Fruit fly (Drosophila melanogaster): ENCODE results near the gene CG1695.
A peak's percentile ranks its signal among the peaks of the same experiment; 100 is the strongest.

CG1695 gene

dm6 chrX:20468192-20468591 is 34.4 kb downstream of the CG1695 start (continued):
- no peak for TF ChIP-seq Hr39 (GFP tag; optimal IDR thresholded peaks at IDR 0.05)
- no peak for TF ChIP-seq pdm3 (GFP tag; optimal IDR thresholded peaks at IDR 0.05)
- no peak for TF ChIP-seq CG3919 (GFP tag; optimal IDR thresholded peaks at IDR 0.05)
- no peak for TF ChIP-seq CG34406 (GFP tag; optimal IDR thresholded peaks at IDR 0.05)
- no peak for TF ChIP-seq Ets96B (tag; optimal IDR thresholded peaks at IDR 0.05)
- peak; percentile 61 for TF ChIP-seq net (GFP tag; optimal IDR thresholded peaks at IDR 0.05)
- TF ChIP-seq Sox102F (GFP tag; optimal IDR thresholded peaks at IDR 0.05) = no peak
- no peak for TF ChIP-seq CG10631 (GFP tag; optimal IDR thresholded peaks at IDR 0.05)
- TF ChIP-seq CG32006 (GFP tag; optimal IDR thresholded peaks at IDR 0.05) = no peak
- TF ChIP-seq svp (GFP tag) = no peak
- no peak for TF ChIP-seq fkh (GFP tag; optimal IDR thresholded peaks at IDR 0.05)
- no peak for TF ChIP-seq Smox (GFP tag; optimal IDR thresholded peaks at IDR 0.05)
- no peak for TF ChIP-seq Hr38 (GFP tag; optimal IDR thresholded peaks at IDR 0.05)
- no peak for TF ChIP-seq acj6 (GFP tag; optimal IDR thresholded peaks at IDR 0.05)
- TF ChIP-seq CG3032 (tag; optimal IDR thresholded peaks at IDR 0.05) = peak; percentile 6
- TF ChIP-seq Eip93F (GFP tag; optimal IDR thresholded peaks at IDR 0.05) = no peak
- TF ChIP-seq Ets21C (GFP tag; optimal IDR thresholded peaks at IDR 0.05) = no peak
- TF ChIP-seq CG11294 (GFP tag; IDR thresholded peaks at IDR 0.05) = no peak
- TF ChIP-seq lz (GFP tag; optimal IDR thresholded peaks at IDR 0.05) = no peak
- no peak for TF ChIP-seq spab (GFP tag; optimal IDR thresholded peaks at IDR 0.05)
- no peak for TF ChIP-seq OdsH (GFP tag; optimal IDR thresholded peaks at IDR 0.05)
- TF ChIP-seq CG9139 (GFP tag; optimal IDR thresholded peaks at IDR 0.05) = no peak
- no peak for TF ChIP-seq CG6792 (GFP tag; optimal IDR thresholded peaks at IDR 0.05)
- no peak for TF ChIP-seq Blimp-1 (GFP tag; optimal IDR thresholded peaks at IDR 0.05)
- TF ChIP-seq salr (GFP tag; optimal IDR thresholded peaks at IDR 0.05) = peak in 1 of 2 experiments; percentile 44
- TF ChIP-seq CG4318 (GFP tag; optimal IDR thresholded peaks at IDR 0.05) = no peak
- TF ChIP-seq cyc (GFP tag; optimal IDR thresholded peaks at IDR 0.05) = no peak
- TF ChIP-seq topi (GFP tag; optimal IDR thresholded peaks at IDR 0.05) = no peak
- TF ChIP-seq Eip75B (GFP tag; optimal IDR thresholded peaks at IDR 0.05) = no peak
- TF ChIP-seq CG8632 (GFP tag; optimal IDR thresholded peaks at IDR 0.05) = no peak
- TF ChIP-seq CG6276 (GFP tag; optimal IDR thresholded peaks at IDR 0.05) = peak; percentile 83
- no peak for TF ChIP-seq Met (GFP tag; optimal IDR thresholded peaks at IDR 0.05)

dm6 chrX:20470701-20471100 is 37.0 kb downstream of the CG1695 start:
- no peak for TF ChIP-seq CG10631 (GFP tag; optimal IDR thresholded peaks at IDR 0.05)
- no peak for TF ChIP-seq CG34406 (GFP tag; optimal IDR thresholded peaks at IDR 0.05)
- no peak for TF ChIP-seq svp (GFP tag)
- TF ChIP-seq CG8632 (GFP tag; optimal IDR thresholded peaks at IDR 0.05) = no peak
- TF ChIP-seq Hr38 (GFP tag; optimal IDR thresholded peaks at IDR 0.05) = no peak
- TF ChIP-seq CG4318 (GFP tag; optimal IDR thresholded peaks at IDR 0.05) = no peak
- TF ChIP-seq CG11294 (GFP tag; IDR thresholded peaks at IDR 0.05) = no peak
- TF ChIP-seq CG8319 (GFP tag; optimal IDR thresholded peaks at IDR 0.05) = no peak
- no peak for TF ChIP-seq Hr39 (GFP tag; optimal IDR thresholded peaks at IDR 0.05)
- no peak for TF ChIP-seq CG3032 (tag; optimal IDR thresholded peaks at IDR 0.05)
- no peak for TF ChIP-seq cyc (GFP tag; optimal IDR thresholded peaks at IDR 0.05)
- TF ChIP-seq fkh (GFP tag; optimal IDR thresholded peaks at IDR 0.05) = no peak
- no peak for TF ChIP-seq net (GFP tag; optimal IDR thresholded peaks at IDR 0.05)
- TF ChIP-seq CG1621 (tag; optimal IDR thresholded peaks at IDR 0.05) = no peak

- TF ChIP-seq CG6854 (GFP tag; optimal IDR thresholded peaks at IDR 0.05) (no peak), svp (GFP tag) (no peak), spab (GFP tag; optimal IDR thresholded peaks at IDR 0.05) (no peak), CG9139 (GFP tag; optimal IDR thresholded peaks at IDR 0.05) (no peak), Ets21C (GFP tag; optimal IDR thresholded peaks at IDR 0.05) (no peak), Ets96B (tag; optimal IDR thresholded peaks at IDR 0.05) (no peak)
Measured at dm6 chrX:20478674-20479073, 44.9 kb downstream of the CG1695 start.

dm6 chrX:20480382-20480781 is 46.6 kb downstream of the CG1695 start:
- TF ChIP-seq CG7368 (GFP tag; optimal IDR thresholded peaks at IDR 0.05) (peak; percentile 67), cyc (GFP tag; optimal IDR thresholded peaks at IDR 0.05) (peak; percentile 75), Sox102F (GFP tag; optimal IDR thresholded peaks at IDR 0.05) (peak; percentile 84), CG3919 (GFP tag; optimal IDR thresholded peaks at IDR 0.05) (no peak), Hr38 (GFP tag; optimal IDR thresholded peaks at IDR 0.05) (no peak), ss (GFP tag; optimal IDR thresholded peaks at IDR 0.05) (no peak), CG10669 (GFP tag; optimal IDR thresholded peaks at IDR 0.05) (no peak), CG4318 (GFP tag; optimal IDR thresholded peaks at IDR 0.05) (peak; percentile 69), Blimp-1 (GFP tag; optimal IDR thresholded peaks at IDR 0.05) (no peak), salr (GFP tag; optimal IDR thresholded peaks at IDR 0.05) (peak in 1 of 2 experiments; percentile 41), achi (GFP tag; optimal IDR thresholded peaks at IDR 0.05) (peak; percentile 83), net (GFP tag; optimal IDR thresholded peaks at IDR 0.05) (peak; percentile 84), CG8319 (GFP tag; optimal IDR thresholded peaks at IDR 0.05) (peak; percentile 56), CG6792 (GFP tag; optimal IDR thresholded peaks at IDR 0.05) (peak; percentile 76), CG6276 (GFP tag; optimal IDR thresholded peaks at IDR 0.05) (no peak), CG34406 (GFP tag; optimal IDR thresholded peaks at IDR 0.05) (peak; percentile 75), CG11762 (GFP tag; optimal IDR thresholded peaks at IDR 0.05; ENCODE audit: insufficient read depth) (peak; percentile 59), CG8119 (GFP tag; IDR thresholded peaks at IDR 0.05) (peak; percentile 79), Eip93F (GFP tag; optimal IDR thresholded peaks at IDR 0.05) (no peak), CG8632 (GFP tag; optimal IDR thresholded peaks at IDR 0.05) (peak; percentile 73), fkh (GFP tag; optimal IDR thresholded peaks at IDR 0.05) (peak; percentile 5), CG6808 (GFP tag; optimal IDR thresholded peaks at IDR 0.05) (no peak), CG6854 (GFP tag; optimal IDR thresholded peaks at IDR 0.05) (no peak), CG9139 (GFP tag; optimal IDR thresholded peaks at IDR 0.05) (no peak), Eip75B (GFP tag; optimal IDR thresholded peaks at IDR 0.05) (no peak)

Measured in whole organism, prepupa.